Worm (Caenorhabditis elegans): ENCODE data around the gene wbp-2.
A peak's percentile ranks its signal among the peaks of the same experiment; 100 is the strongest.

Gene wbp-2

ce11 chrII:9315692-9316091 lies 13.9 kb upstream of the wbp-2 start:
- TF ChIP-seq lin-14 (GFP tag; optimal IDR thresholded peaks at IDR 0.05) (peak; percentile 77), lsy-2 (tag; optimal IDR thresholded peaks at IDR 0.05) (peak in 1 of 2 experiments; percentile 26), mef-2 (tag; optimal IDR thresholded peaks at IDR 0.05) (no peak), sup-37 (GFP tag; optimal IDR thresholded peaks at IDR 0.05) (no peak), jun-1 (tag; optimal IDR thresholded peaks at IDR 0.05) (no peak), unc-86 (tag; optimal IDR thresholded peaks at IDR 0.05) (no peak), fkh-4 (tag; optimal IDR thresholded peaks at IDR 0.05; ENCODE audit: borderline replicate concordance) (no peak), efl-1 (optimal IDR thresholded peaks at IDR 0.05) (no peak), efl-1 (GFP tag; optimal IDR thresholded peaks at IDR 0.05 in 1 of 2) (peak in 1 of 2 experiments; percentile 92), unc-130 (tag; optimal IDR thresholded peaks at IDR 0.05) (no peak), hlh-4 (tag; optimal IDR thresholded peaks at IDR 0.05) (no peak), elt-2 (tag; optimal IDR thresholded peaks at IDR 0.05) (no peak), nhr-90 (tag; optimal IDR thresholded peaks at IDR 0.05; ENCODE audit: poor library complexity) (no peak), nhr-71 (tag; optimal IDR thresholded peaks at IDR 0.05) (peak; percentile 28), rnt-1 (tag; optimal IDR thresholded peaks at IDR 0.05) (peak; percentile 49), ceh-90 (tag; optimal IDR thresholded peaks at IDR 0.05) (no peak)

ce11 chrII:9316801-9317200 lies 12.8 kb upstream of the wbp-2 start:
- TF ChIP-seq tbx-2 (tag; optimal IDR thresholded peaks at IDR 0.05) (no peak), pax-3 (tag; optimal IDR thresholded peaks at IDR 0.05) (no peak), efl-3 (GFP tag; optimal IDR thresholded peaks at IDR 0.05) (no peak), egl-13 (tag; optimal IDR thresholded peaks at IDR 0.05) (no peak), fkh-4 (tag; optimal IDR thresholded peaks at IDR 0.05; ENCODE audit: borderline replicate concordance) (no peak), C04F5.9 (tag; optimal IDR thresholded peaks at IDR 0.05) (no peak), elt-2 (tag; optimal IDR thresholded peaks at IDR 0.05) (no peak)

- no peak for TF ChIP-seq snu-23 (GFP tag; optimal IDR thresholded peaks at IDR 0.05)
- TF ChIP-seq mep-1 (tag; optimal IDR thresholded peaks at IDR 0.05): peak; percentile 38
- peak; percentile 12 to 75 (median 63) for TF ChIP-seq dpl-1 (GFP tag; optimal IDR thresholded peaks at IDR 0.05)
- peak; percentile 74 for TF ChIP-seq nhr-85 (tag)
- TF ChIP-seq jun-1 (tag; optimal IDR thresholded peaks at IDR 0.05): no peak
- TF ChIP-seq nhr-77 (tag; optimal IDR thresholded peaks at IDR 0.05): no peak
- TF ChIP-seq efl-1 (optimal IDR thresholded peaks at IDR 0.05): peak in 1 of 2 experiments; percentile 67
- peak; percentile 72 to 97 for TF ChIP-seq efl-1 (GFP tag; optimal IDR thresholded peaks at IDR 0.05 in 1 of 2)
- peak; percentile 32 to 79 for TF ChIP-seq lin-35 (GFP tag; optimal IDR thresholded peaks at IDR 0.05)
- TF ChIP-seq lin-14 (GFP tag; optimal IDR thresholded peaks at IDR 0.05): peak; percentile 5
- no peak for TF ChIP-seq mdl-1 (tag; optimal IDR thresholded peaks at IDR 0.05)
- TF ChIP-seq lsy-2 (tag; optimal IDR thresholded peaks at IDR 0.05): peak in 1 of 2 experiments; percentile 7
- peak; percentile 15 for TF ChIP-seq rnt-1 (tag; optimal IDR thresholded peaks at IDR 0.05)
- no peak for TF ChIP-seq alr-1 (tag; optimal IDR thresholded peaks at IDR 0.05; ENCODE audit: borderline replicate concordance)
These were observed 10.3 kb upstream of the wbp-2 start, which contains the start of the genes csa-1 and wdfy-2 for ce11 chrII:9319058-9319915. Gene csa-1, minus strand, starts transcription at chrII:9319726. Gene wdfy-2, plus strand, starts transcription at chrII:9319865.

ce11 chrII:9322870-9323349 lies 6.7 kb upstream of the wbp-2 start, which contains the start of gene rab-39:
Gene rab-39, minus strand, starts transcription at chrII:9322920.
- no peak for TF ChIP-seq egl-27 (tag; optimal IDR thresholded peaks at IDR 0.05)
- TF ChIP-seq nhr-20 (tag; optimal IDR thresholded peaks at IDR 0.05): peak; percentile 4
- peak; percentile 26 for TF ChIP-seq C16A3.4 (tag; optimal IDR thresholded peaks at IDR 0.05)
- TF ChIP-seq efl-1 (optimal IDR thresholded peaks at IDR 0.05): peak; percentile 15 to 30
- peak; percentile 40 to 83 for TF ChIP-seq efl-1 (GFP tag; optimal IDR thresholded peaks at IDR 0.05 in 1 of 2)
- peak; percentile 42 to 70 for TF ChIP-seq lsy-2 (tag; optimal IDR thresholded peaks at IDR 0.05)
- peak; percentile 32 for TF ChIP-seq skn-1 (tag; optimal IDR thresholded peaks at IDR 0.05)
- peak; percentile 7 for TF ChIP-seq snu-23 (GFP tag; optimal IDR thresholded peaks at IDR 0.05)
- TF ChIP-seq nhr-71 (tag; optimal IDR thresholded peaks at IDR 0.05): peak; percentile 30
- peak; percentile 22 to 53 (median 31) for TF ChIP-seq dpl-1 (GFP tag; optimal IDR thresholded peaks at IDR 0.05)
- no peak for TF ChIP-seq zip-4 (GFP tag; optimal IDR thresholded peaks at IDR 0.05)
- peak; percentile 23 for TF ChIP-seq nhr-47 (tag; optimal IDR thresholded peaks at IDR 0.05)
- peak; percentile 45 for TF ChIP-seq blmp-1 (tag; optimal IDR thresholded peaks at IDR 0.05)
- TF ChIP-seq fkh-8 (tag; optimal IDR thresholded peaks at IDR 0.05): peak; percentile 29
- peak; percentile 65 for TF ChIP-seq mep-1 (tag; optimal IDR thresholded peaks at IDR 0.05)
- no peak for TF ChIP-seq lin-39 (tag; optimal IDR thresholded peaks at IDR 0.05)
- peak; percentile 21 to 42 for TF ChIP-seq lin-35 (GFP tag; optimal IDR thresholded peaks at IDR 0.05)
- peak; percentile 31 for TF ChIP-seq lin-14 (GFP tag; optimal IDR thresholded peaks at IDR 0.05)
- TF ChIP-seq alr-1 (tag; optimal IDR thresholded peaks at IDR 0.05; ENCODE audit: borderline replicate concordance): no peak
- peak; percentile 33 for TF ChIP-seq dsc-1 (tag; optimal IDR thresholded peaks at IDR 0.05)
